Worm (Caenorhabditis elegans) whole organism, L1 larva: Measurements from ENCODE around the gene dpr-1.

Source experiments
- C04F5.9 ChIP-seq: sonication (generic microtip); optimal IDR thresholded peaks from 2 replicates; lab custom pipeline; 2016; ENCODE audit warnings: missing genetic modification characterization, missing compliant biosample characterization
- C16A3.4 ChIP-seq: fragments of 150-350 bp; optimal IDR thresholded peaks from 2 replicates; lab custom pipeline; 2014; ENCODE audit warnings: missing biosample characterization, missing genetic modification characterization
- C34B4.2 ChIP-seq: sonication (generic microtip); optimal IDR thresholded peaks from 2 replicates; lab custom pipeline; 2017; ENCODE audit warnings: mild to moderate bottlenecking, missing genetic modification characterization, missing compliant biosample characterization
- F16B12.6 ChIP-seq: fragments of 150-350 bp; optimal IDR thresholded peaks from 2 replicates; lab custom pipeline; 2014; ENCODE audit warnings: missing biosample characterization, missing genetic modification characterization
- Y116A8C.19 ChIP-seq: sonication (generic microtip); optimal IDR thresholded peaks from 2 replicates; lab custom pipeline; 2016; ENCODE audit warnings: missing compliant biosample characterization, missing genetic modification characterization, borderline replicate concordance
- alr-1 ChIP-seq: fragments of 200-800 bp; sonication (Bioruptor generic); optimal IDR thresholded peaks from 2 replicates; lab custom pipeline; 2018; ENCODE audit warnings: borderline replicate concordance, mild to moderate bottlenecking, missing genetic modification characterization, missing compliant biosample characterization
- blmp-1 ChIP-seq: fragments of 150-350 bp; optimal IDR thresholded peaks from 2 replicates; lab custom pipeline; 2014; ENCODE audit warnings: missing biosample characterization, missing genetic modification characterization
- ceh-8 ChIP-seq: fragments of 200-800 bp; sonication (Bioruptor generic); optimal IDR thresholded peaks from 2 replicates; lab custom pipeline; 2018; ENCODE audit warnings: mild to moderate bottlenecking, missing genetic modification characterization, moderate library complexity, missing compliant biosample characterization
- ceh-82 ChIP-seq, 3 experiments: fragments of 150-350 bp in 1 of 3; sonication (generic microtip) in 2 of 3; optimal IDR thresholded peaks; 2 replicates each; lab custom pipeline; 2014 to 2017; ENCODE audit warnings: missing biosample characterization in 3 of 3, missing genetic modification characterization in 3 of 3
- ceh-90 ChIP-seq: sonication (generic microtip); optimal IDR thresholded peaks from 2 replicates; lab custom pipeline; 2016; ENCODE audit warnings: missing genetic modification characterization, missing compliant biosample characterization
- ces-1 ChIP-seq: fragments of 150-350 bp; optimal IDR thresholded peaks from 2 replicates; lab custom pipeline; 2014; ENCODE audit warnings: missing biosample characterization, missing genetic modification reagents, missing genetic modification characterization
- dpl-1 ChIP-seq, 3 experiments: fragments of 150-350 bp in 2 of 3; sonication (generic microtip) in 1 of 3; optimal IDR thresholded peaks; 2 replicates each; lab custom pipeline; 2014 to 2017; ENCODE audit warnings: missing biosample characterization in 3 of 3, missing genetic modification characterization in 3 of 3, missing genetic modification reagents in 3 of 3
- dsc-1 ChIP-seq: sonication (generic microtip); optimal IDR thresholded peaks from 2 replicates; lab custom pipeline; 2016; ENCODE audit warnings: mild to moderate bottlenecking, missing genetic modification characterization, missing compliant biosample characterization
- efl-3 ChIP-seq: fragments of 200-800 bp; sonication (Bioruptor generic); optimal IDR thresholded peaks from 2 replicates; lab custom pipeline; 2018; ENCODE audit warnings: mild to moderate bottlenecking, missing genetic modification characterization, missing compliant biosample characterization
- egl-13 ChIP-seq: sonication (generic microtip); optimal IDR thresholded peaks from 2 replicates; lab custom pipeline; 2016; ENCODE audit warnings: missing genotype, missing genetic modification reagents, missing genetic modification characterization, missing compliant biosample characterization
- elt-3 ChIP-seq, 6 experiments: fragments of 150-350 bp in 1 of 6; sonication (generic microtip); optimal IDR thresholded peaks; 2 replicates each; lab custom pipeline; 2017 to 2018; ENCODE audit warnings: missing biosample characterization in 6 of 6, missing genetic modification characterization in 6 of 6, inconsistent platforms in 1 of 6
- fkh-10 ChIP-seq: sonication (generic microtip); optimal IDR thresholded peaks from 2 replicates; lab custom pipeline; 2017; ENCODE audit warnings: missing biosample characterization, missing genetic modification reagents, missing genetic modification characterization
- fkh-4 ChIP-seq: sonication (generic microtip); optimal IDR thresholded peaks from 2 replicates; lab custom pipeline; 2016; ENCODE audit warnings: missing compliant biosample characterization, missing genetic modification characterization, borderline replicate concordance
- hlh-17 ChIP-seq: fragments of 200-800 bp; sonication (Bioruptor generic); optimal IDR thresholded peaks from 2 replicates; lab custom pipeline; 2018; ENCODE audit warnings: missing genetic modification characterization, mild to moderate bottlenecking, missing compliant biosample characterization, moderate library complexity, borderline replicate concordance
- hlh-4 ChIP-seq: sonication (generic microtip); optimal IDR thresholded peaks from 2 replicates; lab custom pipeline; 2016; ENCODE audit warnings: mild to moderate bottlenecking, missing genetic modification characterization, missing compliant biosample characterization
- isw-1 ChIP-seq: fragments of 200-800 bp; sonication (Bioruptor generic); IDR thresholded peaks from 2 replicates; pipeline ENCODE4 v1.3.6; 2022; ENCODE audit warnings: missing genetic modification characterization, missing compliant biosample characterization
- lin-13 ChIP-seq: fragments of 150-350 bp; optimal IDR thresholded peaks from 2 replicates; lab custom pipeline; 2014; ENCODE audit warnings: missing biosample characterization, missing genetic modification reagents, missing genetic modification characterization
- lin-14 ChIP-seq: fragments of 200-800 bp; sonication (Bioruptor generic); optimal IDR thresholded peaks from 2 replicates; lab custom pipeline; 2018; ENCODE audit warnings: mild to moderate bottlenecking, missing genetic modification characterization, moderate library complexity, missing compliant biosample characterization
- lin-15B ChIP-seq: fragments of 150-350 bp; sonication (generic microtip); optimal IDR thresholded peaks from 3 replicates; lab custom pipeline; 2014; ENCODE audit warnings: missing biosample characterization, missing genetic modification characterization
- lin-35 ChIP-seq, 2 experiments: fragments of 150-350 bp; optimal IDR thresholded peaks; 2 replicates each; lab custom pipeline; 2014; ENCODE audit warnings: missing biosample characterization in 2 of 2, missing genetic modification characterization in 2 of 2, missing genetic modification reagents in 2 of 2
- lin-39 ChIP-seq: fragments of 150-350 bp; optimal IDR thresholded peaks from 2 replicates; lab custom pipeline; 2014; ENCODE audit warnings: missing biosample characterization, missing genetic modification reagents, missing genetic modification characterization
- lir-3 ChIP-seq: sonication (generic microtip); optimal IDR thresholded peaks from 2 replicates; lab custom pipeline; 2016; ENCODE audit warnings: mild to moderate bottlenecking, missing genetic modification characterization, moderate library complexity, missing compliant biosample characterization; ENCODE audit not compliant: poor library complexity
- lsy-2 ChIP-seq, 2 experiments: fragments of 150-350 bp; optimal IDR thresholded peaks; 2 replicates each; lab custom pipeline; 2014; ENCODE audit warnings: missing biosample characterization in 2 of 2, missing genetic modification characterization in 2 of 2
- mdl-1 ChIP-seq, 2 experiments: fragments of 150-350 bp; optimal IDR thresholded peaks; 2 replicates each; lab custom pipeline; 2014 to 2017; ENCODE audit warnings: missing biosample characterization in 2 of 2, missing genetic modification characterization in 2 of 2, inconsistent platforms in 1 of 2
- mef-2 ChIP-seq: fragments of 150-350 bp; optimal IDR thresholded peaks from 2 replicates; lab custom pipeline; 2014; ENCODE audit warnings: missing biosample characterization, missing genetic modification characterization
- nhr-19 ChIP-seq: fragments of 200-800 bp; sonication (Bioruptor generic); conservative IDR thresholded peaks from 2 replicates; pipeline ENCODE4 v1.3.6; 2022; ENCODE audit warnings: missing genetic modification characterization, missing compliant biosample characterization
- nhr-20 ChIP-seq: sonication (generic microtip); optimal IDR thresholded peaks from 2 replicates; lab custom pipeline; 2016; ENCODE audit warnings: mild to moderate bottlenecking, missing genetic modification characterization, missing compliant biosample characterization
- nhr-28 ChIP-seq: fragments of 150-350 bp; optimal IDR thresholded peaks from 2 replicates; lab custom pipeline; 2014; ENCODE audit warnings: missing biosample characterization, missing genetic modification characterization
- nhr-47 ChIP-seq: sonication (generic microtip); optimal IDR thresholded peaks from 2 replicates; lab custom pipeline; 2016; ENCODE audit warnings: mild to moderate bottlenecking, missing genetic modification characterization, moderate library complexity, missing compliant biosample characterization
- nhr-77 ChIP-seq: fragments of 150-350 bp; optimal IDR thresholded peaks from 2 replicates; lab custom pipeline; 2014; ENCODE audit warnings: missing biosample characterization, missing genetic modification characterization
- nhr-85 ChIP-seq: sonication (generic microtip); peaks from one replicate; lab custom pipeline; 2016; ENCODE audit warnings: missing genetic modification characterization, inconsistent platforms, missing compliant biosample characterization
- pag-3 ChIP-seq: sonication (generic microtip); optimal IDR thresholded peaks from 2 replicates; lab custom pipeline; 2017; ENCODE audit warnings: missing genetic modification characterization, mild to moderate bottlenecking, missing compliant biosample characterization, antibody characterized with exemption, borderline replicate concordance; ENCODE audit not compliant: insufficient read depth
- pqm-1 ChIP-seq: sonication (generic microtip); optimal IDR thresholded peaks from 3 replicates; lab custom pipeline; 2017; ENCODE audit warnings: missing biosample characterization, missing genetic modification characterization
- snpc-4 ChIP-seq: fragments of 150-350 bp; optimal IDR thresholded peaks from 2 replicates; lab custom pipeline; 2014; ENCODE audit warnings: missing biosample characterization, missing genetic modification characterization
- sox-4 ChIP-seq: sonication (generic microtip); optimal IDR thresholded peaks from 2 replicates; lab custom pipeline; 2016; ENCODE audit warnings: missing genetic modification characterization, missing compliant biosample characterization
- sup-37 ChIP-seq: fragments of 200-800 bp; sonication (Bioruptor generic); optimal IDR thresholded peaks from 2 replicates; lab custom pipeline; 2018; ENCODE audit warnings: mild to moderate bottlenecking, missing genetic modification characterization, missing compliant biosample characterization
- swsn-7 ChIP-seq: sonication (generic microtip); optimal IDR thresholded peaks from 2 replicates; lab custom pipeline; 2016; ENCODE audit warnings: missing genetic modification characterization, missing compliant biosample characterization
- tbx-2 ChIP-seq: sonication (generic microtip); optimal IDR thresholded peaks from 2 replicates; lab custom pipeline; 2016; ENCODE audit warnings: missing genetic modification characterization, missing compliant biosample characterization
- unc-62 ChIP-seq: fragments of 150-350 bp; optimal IDR thresholded peaks from 2 replicates; lab custom pipeline; 2014; ENCODE audit warnings: missing biosample characterization, missing genetic modification reagents, missing genetic modification characterization
- unc-86 ChIP-seq: sonication (generic microtip); optimal IDR thresholded peaks from 2 replicates; lab custom pipeline; 2016; ENCODE audit warnings: missing genetic modification characterization, missing compliant biosample characterization
- vab-15 ChIP-seq: sonication (generic microtip); optimal IDR thresholded peaks from 2 replicates; lab custom pipeline; 2017; ENCODE audit warnings: missing genotype, mild to moderate bottlenecking, missing genetic modification characterization, missing compliant biosample characterization
- xbp-1 ChIP-seq: sonication (generic microtip); optimal IDR thresholded peaks from 2 replicates; lab custom pipeline; 2016; ENCODE audit warnings: missing genetic modification characterization, missing compliant biosample characterization
- zag-1 ChIP-seq: fragments of 150-350 bp; optimal IDR thresholded peaks from 2 replicates; lab custom pipeline; 2014; ENCODE audit warnings: missing biosample characterization, missing genetic modification characterization

dpr-1 gene

DNA sequence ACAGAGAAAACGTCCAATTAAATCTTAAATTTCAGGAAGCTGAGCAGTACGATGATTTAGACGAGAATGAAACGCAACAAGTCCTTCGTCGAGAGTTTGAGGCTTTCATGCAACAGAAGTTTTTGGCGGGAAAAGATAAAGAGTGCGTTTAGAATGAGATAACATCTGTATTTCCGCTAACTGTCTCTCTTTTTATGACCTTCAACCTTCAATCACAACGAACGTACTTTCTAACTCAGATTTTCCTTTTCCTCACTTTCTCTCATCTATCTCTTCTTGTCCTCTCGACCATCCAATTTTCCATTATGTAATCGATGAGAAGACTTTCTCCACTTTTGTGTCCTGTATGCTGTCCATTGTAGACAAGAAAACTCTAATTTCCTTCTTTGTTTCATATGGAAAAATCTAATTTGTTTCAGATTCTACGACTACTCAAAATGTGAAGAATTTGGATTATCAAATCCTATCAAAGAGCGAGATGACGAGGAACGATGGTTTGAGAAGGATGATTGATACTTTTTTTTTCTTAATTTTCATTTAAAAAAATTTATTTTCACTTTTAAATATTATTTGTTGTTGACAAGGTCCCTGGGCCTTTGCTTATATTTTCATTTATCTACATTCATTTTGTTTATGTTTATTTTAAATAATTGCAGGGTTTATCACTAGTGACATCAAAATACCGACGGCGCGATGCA, 21.4 kb upstream of the dpr-1 start, which contains the start of gene sao-1:
Gene sao-1 (plus strand): TSS at position 648 of the 698 bp plus-strand sequence.
- TF ChIP-seq hlh-4 (tag; lab: Kevin White, UChicago), result no peak
- no peak for TF ChIP-seq ceh-82 (tag; optimal IDR thresholded peaks at IDR 0.05; lab: Kevin White, UChicago)
- TF ChIP-seq nhr-85, result peak; percentile 81
- TF ChIP-seq lin-14 (GFP tag; lab: Kevin White, UChicago), result peak; percentile 56
- TF ChIP-seq Y116A8C.19, result no peak
- TF ChIP-seq blmp-1 (tag; lab: Kevin White, UChicago), result peak; percentile 98
- peak in 2 of 6 experiments; percentile 10 to 20 for TF ChIP-seq elt-3 (tag; optimal IDR thresholded peaks at IDR 0.05; lab: Kevin White, UChicago)

ce11 chrV:13961927-13962419, 20.0 kb upstream of the dpr-1 start, which contains the start of the genes algn-13 and R10D12.13:
TSS of gene algn-13 (minus strand) at chrV:13961977.
TSS of gene R10D12.13 (plus strand) at chrV:13962417.
- no peak for TF ChIP-seq vab-15 (tag; lab: Kevin White, UChicago)
- no peak for TF ChIP-seq unc-62 (GFP tag; lab: Kevin White, UChicago)
- TF ChIP-seq zag-1 (tag; lab: Kevin White, UChicago), result no peak
- TF ChIP-seq lin-15B, result no peak
- TF ChIP-seq C16A3.4 (tag; lab: Kevin White, UChicago), result peak; percentile 51
- peak; percentile 36 for TF ChIP-seq tbx-2 (tag; lab: Kevin White, UChicago)
- TF ChIP-seq sup-37 (GFP tag; lab: Kevin White, UChicago), result no peak
- TF ChIP-seq ces-1, result no peak
- TF ChIP-seq mef-2, result no peak
- no peak for TF ChIP-seq mdl-1 (tag; optimal IDR thresholded peaks at IDR 0.05; lab: Kevin White, UChicago)
- no peak for TF ChIP-seq hlh-4 (tag; lab: Kevin White, UChicago)
- TF ChIP-seq egl-13 (tag; lab: Kevin White, UChicago), result no peak
- TF ChIP-seq fkh-4 (tag; lab: Kevin White, UChicago), result no peak
- TF ChIP-seq F16B12.6 (tag; lab: Kevin White, UChicago), result peak; percentile 9
- TF ChIP-seq nhr-47 (tag; lab: Kevin White, UChicago), result peak; percentile 64
- TF ChIP-seq nhr-28 (tag; lab: Kevin White, UChicago), result no peak
- TF ChIP-seq fkh-10, result no peak
- TF ChIP-seq snpc-4 (tag; lab: Kevin White, UChicago), result peak; percentile 69
- TF ChIP-seq xbp-1 (tag; lab: Kevin White, UChicago), result peak; percentile 40
- TF ChIP-seq sox-4, result no peak
- TF ChIP-seq pqm-1 (tag; lab: Kevin White, UChicago), result no peak
- TF ChIP-seq unc-86 (tag; lab: Kevin White, UChicago), result peak; percentile 14
- TF ChIP-seq lsy-2 (tag; optimal IDR thresholded peaks at IDR 0.05; lab: Kevin White, UChicago), result peak; percentile 59 to 67
- peak; percentile 64 for TF ChIP-seq swsn-7
- no peak for TF ChIP-seq alr-1 (tag; lab: Kevin White, UChicago)
- peak; percentile 74 for TF ChIP-seq nhr-85
- TF ChIP-seq C04F5.9 (tag; lab: Kevin White, UChicago), result no peak
- TF ChIP-seq nhr-77 (tag; lab: Kevin White, UChicago), result no peak
- TF ChIP-seq ceh-8 (GFP tag; lab: Kevin White, UChicago), result no peak
- peak; percentile 42 for TF ChIP-seq lin-14 (GFP tag; lab: Kevin White, UChicago)
- TF ChIP-seq nhr-20 (tag; lab: Kevin White, UChicago), result peak; percentile 60
- no peak for TF ChIP-seq hlh-17
- TF ChIP-seq dsc-1 (tag; lab: Kevin White, UChicago), result peak; percentile 65
- peak; percentile 41 for TF ChIP-seq lir-3
- no peak for TF ChIP-seq pag-3 (tag; lab: Kevin White, UChicago)
- TF ChIP-seq lin-13 (GFP tag; lab: Kevin White, UChicago), result peak; percentile 59
- TF ChIP-seq elt-3 (tag; optimal IDR thresholded peaks at IDR 0.05; lab: Kevin White, UChicago), result peak in 1 of 6 experiments; percentile 31
- peak; percentile 64 to 71 (median 67) for TF ChIP-seq dpl-1 (GFP tag; optimal IDR thresholded peaks at IDR 0.05; lab: Kevin White, UChicago)
- peak; percentile 52 for TF ChIP-seq nhr-19 (GFP tag; lab: Robert Waterston, UW)
- no peak for TF ChIP-seq ceh-90
- no peak for TF ChIP-seq C34B4.2
- TF ChIP-seq lin-35 (GFP tag; optimal IDR thresholded peaks at IDR 0.05; lab: Kevin White, UChicago), result peak; percentile 60 to 63
- TF ChIP-seq isw-1 (GFP tag; lab: Robert Waterston, UW), result peak; percentile 27; the same call in 1 of the 2 replicates
- peak; percentile 43 for TF ChIP-seq lin-39 (tag; lab: Kevin White, UChicago)
- no peak for TF ChIP-seq efl-3 (GFP tag; lab: Kevin White, UChicago)
